Fruit fly (Drosophila melanogaster) whole organism, larva: ENCODE measurements around the gene CG43137.

Source experiments
- noc ChIP-seq: fragments of 200-800 bp; sonication (Bioruptor generic); optimal IDR thresholded peaks from 3 replicates; lab custom pipeline; 2019; ENCODE audit warnings: missing biosample characterization, mild to moderate bottlenecking, missing genetic modification characterization, moderate library complexity

The CG43137 gene

dm6 chrX:5893165-5893564, 28.2 kb upstream of the CG43137 start:
- no peak for TF ChIP-seq noc (tag; lab: Kevin White, UChicago)

DNA sequence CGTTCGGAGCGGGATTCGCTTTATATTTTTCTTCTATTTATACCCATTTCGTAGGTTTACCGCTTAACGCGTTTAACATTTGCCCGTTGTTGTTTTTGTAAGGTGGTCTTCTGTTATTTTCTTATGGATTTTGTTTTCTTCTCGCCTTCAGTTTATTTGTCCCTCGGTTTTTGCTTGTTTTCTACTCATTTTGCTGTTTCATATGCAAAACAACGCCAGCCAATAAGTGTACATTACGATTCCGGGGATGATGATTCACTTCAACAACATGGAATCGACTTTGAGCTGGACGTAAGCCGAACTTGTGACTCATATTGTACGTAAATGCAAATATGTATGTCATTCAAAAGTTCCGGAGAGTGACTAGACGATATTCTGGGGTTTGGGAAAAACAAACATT, 27.6 kb upstream of the CG43137 start:
- no peak for TF ChIP-seq noc (tag; lab: Kevin White, UChicago)

- peak; percentile 82 for TF ChIP-seq noc (tag; lab: Kevin White, UChicago)
Measured at dm6 chrX:5891666-5892444, 26.9 kb upstream of the CG43137 start.

DNA sequence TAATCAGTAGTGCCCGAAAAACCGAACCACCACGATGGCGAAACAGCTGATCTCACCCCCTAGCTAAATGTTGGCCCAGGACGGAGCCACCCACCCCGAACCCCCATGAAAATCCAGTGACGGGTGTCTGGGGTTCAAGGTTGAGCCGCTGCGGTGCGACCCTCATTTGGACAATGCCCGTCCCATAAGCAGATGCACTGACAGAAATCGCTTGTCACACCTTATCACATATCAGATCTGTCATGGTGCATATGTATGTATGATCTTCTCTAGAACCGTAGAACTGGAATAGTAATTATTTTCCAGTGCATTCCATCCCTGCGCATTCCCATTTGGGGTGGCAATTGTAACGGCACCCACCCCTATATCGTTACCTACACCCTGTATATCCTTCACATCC, 24.0 kb upstream of the CG43137 start:
- no peak for TF ChIP-seq noc (tag; lab: Kevin White, UChicago)

dm6 chrX:5888260-5888659, 23.3 kb upstream of the CG43137 start:
- TF ChIP-seq noc (tag; lab: Kevin White, UChicago), result no peak

DNA sequence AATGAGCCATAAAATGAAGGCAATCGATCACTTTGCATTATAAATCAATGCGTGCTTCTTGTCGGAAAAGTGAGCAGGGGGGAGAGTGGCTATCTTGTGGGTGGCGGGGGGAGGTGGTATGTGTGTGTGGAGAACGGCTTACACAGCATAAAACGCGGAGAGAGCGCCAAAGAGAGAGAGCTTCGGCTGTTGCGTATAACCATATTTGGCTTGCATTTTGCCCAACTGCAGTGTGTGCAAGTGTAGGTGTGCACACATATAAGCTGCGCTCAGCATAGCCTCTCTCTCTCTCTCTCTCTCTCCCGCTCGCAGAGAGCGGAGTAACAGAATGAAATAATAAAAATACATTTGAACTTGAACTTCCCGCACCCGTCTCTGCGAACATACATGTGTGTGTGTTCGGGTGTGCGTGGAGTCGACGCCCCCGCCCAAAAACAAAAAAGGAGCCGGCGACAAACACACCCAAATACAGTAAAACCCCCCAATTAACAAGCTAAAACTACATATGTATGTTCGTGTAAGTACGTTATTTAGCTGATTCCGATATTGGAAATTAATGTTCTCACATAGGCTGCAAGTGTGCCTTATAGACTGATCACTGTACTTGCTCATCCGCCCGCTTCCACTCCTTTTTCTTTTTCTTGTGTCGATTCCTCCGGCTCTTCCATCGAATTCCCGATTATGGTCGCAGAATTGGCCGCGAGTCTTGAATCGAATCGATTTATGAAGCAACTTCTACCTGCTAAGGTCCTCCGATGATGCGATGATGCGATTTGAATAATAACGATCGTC, 22.0 kb upstream of the CG43137 start:
- TF ChIP-seq noc (tag; lab: Kevin White, UChicago), result no peak

dm6 chrX:5885973-5886372, 21.0 kb upstream of the CG43137 start:
- TF ChIP-seq noc (tag; lab: Kevin White, UChicago), result no peak

DNA sequence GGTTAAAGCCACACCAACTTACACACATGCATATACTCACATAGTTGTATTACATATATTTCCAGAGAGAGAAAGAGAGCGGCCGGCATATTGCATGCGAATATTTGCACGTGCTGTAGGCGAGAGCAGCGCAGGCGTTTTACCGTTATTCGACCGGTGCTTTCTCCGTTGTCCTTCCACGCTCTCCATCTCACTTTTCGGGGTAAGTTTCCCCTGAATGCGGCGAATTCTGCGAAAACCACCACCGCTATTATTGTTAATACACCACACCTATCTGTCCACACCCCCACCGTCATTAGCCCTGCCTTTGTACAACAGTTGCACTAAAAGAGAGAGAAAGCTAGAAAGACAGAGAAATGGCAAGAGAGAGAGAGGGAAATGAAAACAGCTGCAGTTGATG, 20.6 kb upstream of the CG43137 start:
- TF ChIP-seq noc (tag; lab: Kevin White, UChicago), result no peak

dm6 chrX:5884887-5885286, 19.9 kb upstream of the CG43137 start:
- no peak for TF ChIP-seq noc (tag; lab: Kevin White, UChicago)

DNA sequence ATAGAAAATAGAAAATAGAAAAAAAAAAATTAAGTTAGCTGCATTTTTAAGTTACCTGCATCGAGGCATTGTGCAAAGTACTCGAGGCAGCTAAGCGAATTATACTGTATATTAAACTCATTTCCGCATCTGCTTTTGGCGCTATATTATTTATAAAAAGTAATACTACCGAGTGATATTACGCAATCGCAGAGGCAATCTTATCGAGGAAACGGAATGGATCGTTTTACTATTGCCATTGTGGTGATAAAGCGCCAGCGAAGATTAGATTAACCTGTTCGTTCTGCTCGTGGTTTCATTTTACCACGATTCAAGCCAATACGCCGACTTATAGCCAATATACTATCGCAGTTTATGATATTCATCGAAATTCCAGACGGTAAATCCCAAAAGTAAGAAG, 19.3 kb upstream of the CG43137 start:
- no peak for TF ChIP-seq noc (tag; lab: Kevin White, UChicago)

- TF ChIP-seq noc (tag; lab: Kevin White, UChicago), result no peak
Measured at dm6 chrX:5883394-5883793, 18.4 kb upstream of the CG43137 start.

DNA sequence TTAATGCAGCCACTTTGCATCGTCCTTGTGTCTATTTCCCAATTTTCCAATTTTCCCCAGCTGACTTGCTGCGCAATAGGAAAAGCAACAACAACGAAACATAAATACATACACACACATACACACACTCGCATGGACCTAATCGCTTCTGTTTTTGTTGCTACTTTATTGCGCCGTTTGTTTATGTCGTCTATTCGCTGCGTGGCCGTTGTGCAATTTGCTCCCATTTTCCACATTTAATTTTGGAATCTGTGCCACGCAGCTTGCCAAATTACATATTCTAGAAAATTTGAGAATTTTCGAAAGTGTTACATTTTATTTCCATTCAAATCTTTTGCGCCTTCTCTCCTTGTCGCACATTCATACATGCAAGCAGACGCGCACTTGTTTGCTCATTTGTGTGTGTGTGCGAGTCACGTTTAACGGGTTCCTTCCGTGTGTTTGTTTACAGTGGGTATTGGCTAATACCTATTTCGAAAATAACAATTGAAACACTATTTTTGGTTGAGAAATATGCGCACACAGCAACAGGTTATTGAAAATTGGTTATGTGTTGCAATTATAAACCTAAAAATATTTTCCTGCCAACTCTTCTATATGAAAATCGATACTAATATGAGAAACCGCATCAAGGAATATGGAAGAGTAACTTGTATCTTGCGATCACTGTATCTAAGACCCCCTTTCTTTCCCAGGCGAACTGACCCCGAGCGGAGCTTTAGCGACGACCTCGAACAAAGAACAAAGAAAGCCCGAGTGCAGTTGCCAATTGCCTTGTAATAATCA, 15.4 kb upstream of the CG43137 start:
- TF ChIP-seq noc (tag; lab: Kevin White, UChicago), result peak; percentile 59

DNA sequence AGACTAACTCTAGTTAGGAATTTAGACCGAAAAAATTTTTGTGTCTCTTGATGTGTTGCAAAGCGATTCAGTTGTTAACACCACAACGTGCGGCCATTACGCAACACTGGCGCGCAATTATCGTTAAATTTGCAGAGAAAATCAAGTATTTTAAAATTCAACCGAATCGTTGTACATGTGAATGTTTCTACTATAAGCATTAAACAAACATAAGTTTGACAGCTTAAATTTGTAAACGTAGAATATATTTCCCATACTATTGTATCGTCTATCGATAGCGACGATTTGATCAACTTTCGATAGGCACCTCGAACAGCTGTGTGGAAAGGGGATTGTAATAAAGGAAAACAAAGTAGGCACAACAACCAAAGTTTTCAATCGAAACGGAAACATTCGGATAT, 14.6 kb upstream of the CG43137 start, which contains the start of the genes Usp30 and CG16721:
Usp30 (minus strand) TSS at position 245 of the 401 bp plus-strand sequence.
CG16721 (plus strand) TSS at position 327 of the 401 bp plus-strand sequence.
- peak; percentile 65 for TF ChIP-seq noc (tag; lab: Kevin White, UChicago)

dm6 chrX:5876584-5876983, 11.6 kb upstream of the CG43137 start, which contains the start of gene mof:
Gene mof (minus strand): TSS chrX:5876853.
- no peak for TF ChIP-seq noc (tag; lab: Kevin White, UChicago)

DNA sequence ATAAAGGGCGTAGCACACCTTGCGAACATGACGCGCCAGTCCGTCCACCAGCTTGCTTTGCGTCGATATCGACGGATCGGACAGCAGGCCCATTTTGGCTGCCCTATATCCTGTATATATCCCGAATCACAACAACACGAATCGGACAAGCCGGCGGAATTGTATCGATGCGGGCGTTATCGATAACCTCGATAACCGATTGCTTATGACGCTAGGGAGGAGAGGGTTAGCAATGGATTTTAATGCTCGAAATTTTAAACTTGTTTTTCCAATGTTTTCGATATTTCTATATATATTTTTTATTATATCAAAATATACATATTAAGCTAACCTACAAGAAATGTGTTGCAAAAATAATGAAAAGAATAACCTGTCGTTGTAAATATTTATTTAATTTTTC, 8.2 kb upstream of the CG43137 start, which contains the start of gene GAA1:
GAA1 (minus strand) TSS at position 194 of the 400 bp plus-strand sequence.
- TF ChIP-seq noc (tag; lab: Kevin White, UChicago), result no peak

dm6 chrX:5868795-5869194, 3.8 kb upstream of the CG43137 start, which contains the start of gene CG15764:
Gene CG15764 (plus strand): TSS chrX:5869095.
- no peak for TF ChIP-seq noc (tag; lab: Kevin White, UChicago)
